Worm (Caenorhabditis elegans): ENCODE results near the gene emc-5.

Gene emc-5

ce11 chrII:11542958-11543357 lies 46.4 kb downstream of the emc-5 start:
- no peak for TF ChIP-seq madf-6 (GFP tag; IDR thresholded peaks at IDR 0.05)
- peak; percentile 30; the same call in 1 of the 2 replicates for TF ChIP-seq zfh-2 (GFP tag; conservative IDR thresholded peaks at IDR 0.05)

ce11 chrII:11544714-11545113 lies 48.1 kb downstream of the emc-5 start, which contains the start of gene F54D5.9:
Gene F54D5.9, minus strand, starts transcription at chrII:11544828.
- TF ChIP-seq hlh-12 (tag; optimal IDR thresholded peaks at IDR 0.05) (no peak), him-1 (tag; optimal IDR thresholded peaks at IDR 0.05) (no peak), ztf-6 (GFP tag; IDR thresholded peaks at IDR 0.05) (no peak), B0336.3 (GFP tag; IDR thresholded peaks at IDR 0.05) (no peak), F52B5.7 (tag; optimal IDR thresholded peaks at IDR 0.05) (no peak), ztf-26 (tag; optimal IDR thresholded peaks at IDR 0.05) (no peak), ceh-91 (GFP tag; IDR thresholded peaks at IDR 0.05) (peak; percentile 61; the same call in 1 of the 2 replicates), F57C9.4 (tag; optimal IDR thresholded peaks at IDR 0.05) (no peak), ceh-79 (tag; optimal IDR thresholded peaks at IDR 0.05) (no peak), let-526 (GFP tag; IDR thresholded peaks at IDR 0.05) (no peak), lag-1 (GFP tag; IDR thresholded peaks at IDR 0.05) (no peak), lsl-1 (GFP tag; optimal IDR thresholded peaks at IDR 0.05) (peak; percentile 87), athp-1 (tag; optimal IDR thresholded peaks at IDR 0.05) (no peak), dox-1 (GFP tag; IDR thresholded peaks at IDR 0.05) (no peak), ets-4 (GFP tag; optimal IDR thresholded peaks at IDR 0.05) (no peak), B0035.1 (tag; optimal IDR thresholded peaks at IDR 0.05) (no peak), madf-10 (tag; optimal IDR thresholded peaks at IDR 0.05) (no peak), mcd-1 (GFP tag; IDR thresholded peaks at IDR 0.05) (0 out of 2 replicates have a peak, but pooled peaks have one; percentile 6), snpc-1.3 (tag; optimal IDR thresholded peaks at IDR 0.05; ENCODE audit: insufficient read depth) (no peak), bed-2 (GFP tag; IDR thresholded peaks at IDR 0.05) (no peak), unc-62 (GFP tag; optimal IDR thresholded peaks at IDR 0.05) (no peak), aptf-2 (GFP tag; conservative IDR thresholded peaks at IDR 0.05) (no peak), madf-8 (GFP tag; conservative IDR thresholded peaks at IDR 0.05) (peak; percentile 80), nhr-80 (tag; optimal IDR thresholded peaks at IDR 0.05) (no peak), T07F8.4 (tag; optimal IDR thresholded peaks at IDR 0.05) (no peak), attf-5 (GFP tag; optimal IDR thresholded peaks at IDR 0.05) (no peak), ztf-3 (GFP tag; optimal IDR thresholded peaks at IDR 0.05) (no peak), C06A6.2 (GFP tag; conservative IDR thresholded peaks at IDR 0.05) (no peak), cebp-2 (GFP tag; IDR thresholded peaks at IDR 0.05) (no peak), nfyb-1 (GFP tag; IDR thresholded peaks at IDR 0.05) (no peak), fkh-3 (tag; optimal IDR thresholded peaks at IDR 0.05) (no peak), dpff-1 (tag; optimal IDR thresholded peaks at IDR 0.05) (no peak), ceh-40 (GFP tag; IDR thresholded peaks at IDR 0.05) (no peak), B0019.2 (GFP tag; conservative IDR thresholded peaks at IDR 0.05) (no peak), T26A5.8 (tag; optimal IDR thresholded peaks at IDR 0.05) (no peak), F33H1.4 (GFP tag; IDR thresholded peaks at IDR 0.05) (peak; percentile 83), mes-4 (tag; optimal IDR thresholded peaks at IDR 0.05) (no peak), snpc-3.4 (tag; optimal IDR thresholded peaks at IDR 0.05) (peak; percentile 36), atf-7 (tag; optimal IDR thresholded peaks at IDR 0.05) (no peak), ceh-100 (GFP tag; IDR thresholded peaks at IDR 0.05) (no peak), rec-8 (tag; optimal IDR thresholded peaks at IDR 0.05) (no peak), F49E8.2 (tag; optimal IDR thresholded peaks at IDR 0.05; ENCODE audit: insufficient read depth) (peak; percentile 5), D2030.7 (GFP tag; IDR thresholded peaks at IDR 0.05) (peak; percentile 56), unc-130 (GFP tag; optimal IDR thresholded peaks at IDR 0.05) (no peak), lin-40 (tag; optimal IDR thresholded peaks at IDR 0.05) (no peak), F37B4.10 (GFP tag; IDR thresholded peaks at IDR 0.05) (no peak), zfh-2 (GFP tag; conservative IDR thresholded peaks at IDR 0.05) (no peak)

Measured in whole organism, young adult.